Fruit fly (Drosophila melanogaster): ENCODE results near the gene CG18675.

DNA sequence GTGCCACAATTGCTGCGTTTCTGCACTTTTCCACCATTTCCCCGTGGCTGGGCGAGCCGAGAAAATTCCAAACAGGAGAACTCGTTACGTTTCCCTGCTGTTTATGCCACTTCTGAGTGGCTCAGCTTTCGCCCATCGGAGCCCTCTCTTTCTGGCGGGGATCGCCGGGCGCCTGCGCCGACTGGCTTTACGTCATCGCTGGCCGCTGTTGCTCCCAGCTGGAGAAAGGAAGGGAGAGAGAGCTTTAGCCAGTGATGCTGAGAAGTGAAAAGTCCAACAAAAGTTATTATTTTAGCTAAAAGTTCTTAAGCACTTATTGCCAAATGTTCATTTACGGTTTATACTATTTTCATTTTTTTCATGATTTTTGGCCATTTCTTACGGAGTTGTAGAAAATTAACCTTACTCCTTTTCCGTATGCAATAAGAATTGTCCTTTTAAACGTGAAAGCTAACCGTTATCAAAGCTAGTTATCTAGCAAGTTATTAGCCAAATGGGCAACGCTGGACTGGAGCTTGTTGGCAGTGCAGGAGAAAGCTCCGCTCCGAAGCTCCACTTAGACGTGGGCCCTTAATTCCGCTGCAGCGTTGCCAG, 14.3 kb downstream of the CG18675 start, which contains the start of the genes Teh2 and tipE:
- no peak for TF ChIP-seq CG8478 (optimal IDR thresholded peaks at IDR 0.05)
- TF ChIP-seq CTCF (optimal IDR thresholded peaks at IDR 0.05): no peak
